Worm (Caenorhabditis elegans): Measurements from ENCODE around the gene C05C9.2.

ce11 chrX:11199155-11199554 is 46.3 kb downstream of the C05C9.2 start, which contains the start of gene col-178:
- TF ChIP-seq daf-19 (GFP tag; conservative IDR thresholded peaks at IDR 0.05) (no peak), dve-1 (tag; optimal IDR thresholded peaks at IDR 0.05; ENCODE audit: insufficient read depth) (no peak), spr-3 (GFP tag; optimal IDR thresholded peaks at IDR 0.05) (no peak), hlh-30 (tag; optimal IDR thresholded peaks at IDR 0.05; ENCODE audit: insufficient read depth) (no peak)
